Fruit fly (Drosophila melanogaster) whole organism, embryonic: ENCODE data around the gene PIG-B.

Experiments used
- BEAF-32 ChIP-seq: fragments of 200-800 bp; sonication (Bioruptor generic); optimal IDR thresholded peaks from 3 replicates; lab custom pipeline; 2017; ENCODE audit warnings: missing biosample characterization, missing genetic modification characterization, mild to moderate bottlenecking, moderate library complexity, missing genetic modification reagents
- CG10209 ChIP-seq: fragments of 200-800 bp; sonication (Bioruptor generic); optimal IDR thresholded peaks from 3 replicates; lab custom pipeline; 2017; ENCODE audit warnings: missing biosample characterization, mild to moderate bottlenecking, missing genetic modification characterization, missing genetic modification reagents
- CG10654 ChIP-seq: fragments of 200-800 bp; sonication (Bioruptor generic); optimal IDR thresholded peaks from 2 replicates; lab custom pipeline; 2016; ENCODE audit warnings: missing biosample characterization, missing genetic modification characterization
- CG11456 ChIP-seq: fragments of 200-800 bp; sonication (Bioruptor generic); IDR thresholded peaks from 3 replicates; pipeline ENCODE4 v1.3.6; 2022; ENCODE audit warnings: missing biosample characterization, missing genetic modification characterization
- CG11723 ChIP-seq: fragments of 200-800 bp; sonication (Bioruptor generic); optimal IDR thresholded peaks from 2 replicates; lab custom pipeline; 2017; ENCODE audit warnings: missing biosample characterization, mild to moderate bottlenecking, missing genetic modification characterization
- CG12299 ChIP-seq: fragments of 200-800 bp; sonication (Bioruptor generic); optimal IDR thresholded peaks from 2 replicates; lab custom pipeline; 2018; ENCODE audit warnings: missing biosample characterization, mild to moderate bottlenecking, missing genetic modification characterization
- CG1233 ChIP-seq: fragments of 200-800 bp; sonication (Bioruptor generic); optimal IDR thresholded peaks from 4 replicates; lab custom pipeline; 2018; ENCODE audit warnings: missing biosample characterization, mild to moderate bottlenecking, missing genetic modification characterization
- CG12769 ChIP-seq: fragments of 200-800 bp; sonication (Bioruptor generic); optimal IDR thresholded peaks from 2 replicates; lab custom pipeline; 2019; ENCODE audit warnings: missing biosample characterization, mild to moderate bottlenecking, missing genetic modification characterization, moderate library complexity
- CG14014 ChIP-seq: fragments of 200-800 bp; sonication (Bioruptor generic); IDR thresholded peaks from 2 replicates; pipeline ENCODE4 v1.3.6; 2022; ENCODE audit warnings: missing biosample characterization, missing genetic modification characterization
- CG15269 ChIP-seq: fragments of 200-800 bp; sonication (Bioruptor generic); optimal IDR thresholded peaks from 2 replicates; lab custom pipeline; 2018; ENCODE audit warnings: missing biosample characterization, mild to moderate bottlenecking, missing genetic modification characterization, moderate library complexity
- CG15696 ChIP-seq: fragments of 200-800 bp; sonication (Bioruptor generic); optimal IDR thresholded peaks from 2 replicates; lab custom pipeline; 2019; ENCODE audit warnings: missing biosample characterization, mild to moderate bottlenecking, missing genetic modification characterization, moderate library complexity
- CG1603 ChIP-seq: fragments of 200-800 bp; sonication (Bioruptor generic); optimal IDR thresholded peaks from 2 replicates; lab custom pipeline; 2019; ENCODE audit warnings: missing biosample characterization, mild to moderate bottlenecking, missing genetic modification characterization, moderate library complexity
- CG16815 ChIP-seq: fragments of 200-800 bp; sonication (Bioruptor generic); optimal IDR thresholded peaks from 3 replicates; lab custom pipeline; 2017; ENCODE audit warnings: missing biosample characterization, mild to moderate bottlenecking, missing genetic modification characterization
- CG17385 ChIP-seq: fragments of 200-800 bp; sonication (Bioruptor generic); optimal IDR thresholded peaks from 3 replicates; lab custom pipeline; 2018; ENCODE audit warnings: missing biosample characterization, mild to moderate bottlenecking, missing genetic modification characterization
- CG31388 ChIP-seq: fragments of 200-800 bp; sonication (Bioruptor generic); optimal IDR thresholded peaks from 2 replicates; lab custom pipeline; 2016; ENCODE audit warnings: missing biosample characterization, missing genetic modification characterization
- CG5245 ChIP-seq: fragments of 200-800 bp; sonication (Bioruptor generic); optimal IDR thresholded peaks from 3 replicates; lab custom pipeline; 2016; ENCODE audit warnings: missing biosample characterization, missing genetic modification characterization
- CG6254 ChIP-seq: fragments of 200-800 bp; sonication (Bioruptor generic); optimal IDR thresholded peaks from 3 replicates; lab custom pipeline; 2017; ENCODE audit warnings: mild to moderate bottlenecking, missing biosample characterization, missing genetic modification reagents, missing genetic modification characterization
- CG7786 ChIP-seq: fragments of 200-800 bp; sonication (Bioruptor generic); optimal IDR thresholded peaks from 2 replicates; lab custom pipeline; 2016; ENCODE audit warnings: missing biosample characterization, missing genetic modification characterization
- CG8924 ChIP-seq: fragments of 200-800 bp; optimal IDR thresholded peaks from 3 replicates; lab custom pipeline; 2019; ENCODE audit warnings: missing biosample characterization, mild to moderate bottlenecking, missing genetic modification characterization, moderate library complexity
- CG8944 ChIP-seq: fragments of 200-800 bp; sonication (Bioruptor generic); optimal IDR thresholded peaks from 3 replicates; lab custom pipeline; 2016; ENCODE audit warnings: missing biosample characterization, missing genetic modification characterization
- CG9797 ChIP-seq: fragments of 200-800 bp; sonication (Bioruptor generic); optimal IDR thresholded peaks from 3 replicates; lab custom pipeline; 2018; ENCODE audit warnings: missing biosample characterization, mild to moderate bottlenecking, missing genetic modification characterization
- CkIIα-i1 ChIP-seq: fragments of 200-800 bp; sonication (Bioruptor generic); IDR thresholded peaks from 2 replicates; pipeline ENCODE4 v1.3.6; 2022; ENCODE audit warnings: missing biosample characterization, missing genetic modification characterization
- HLHmδ ChIP-seq: fragments of 200-800 bp; sonication (Bioruptor generic); optimal IDR thresholded peaks from 2 replicates; lab custom pipeline; 2018; ENCODE audit warnings: missing biosample characterization, mild to moderate bottlenecking, missing genetic modification characterization, moderate library complexity
- Hand ChIP-seq: fragments of 200-800 bp; sonication (Bioruptor generic); optimal IDR thresholded peaks from 2 replicates; lab custom pipeline; 2017; ENCODE audit warnings: mild to moderate bottlenecking, missing biosample characterization, missing genetic modification reagents, missing genetic modification characterization
- Myb ChIP-seq: fragments of 200-800 bp; sonication (Bioruptor generic); optimal IDR thresholded peaks from 2 replicates; lab custom pipeline; 2016; ENCODE audit warnings: missing biosample characterization, missing genetic modification characterization
- Ptx1 ChIP-seq: fragments of 200-800 bp; sonication (Bioruptor generic); IDR thresholded peaks from 2 replicates; pipeline ENCODE4 v1.3.6; 2022; ENCODE audit warnings: missing biosample characterization, missing genetic modification characterization
- Sox102F ChIP-seq: fragments of 200-800 bp; sonication (Bioruptor generic); optimal IDR thresholded peaks from 2 replicates; lab custom pipeline; 2018; ENCODE audit warnings: missing biosample characterization, mild to moderate bottlenecking, missing genetic modification characterization, moderate library complexity
- az2 ChIP-seq: fragments of 200-800 bp; sonication (Bioruptor generic); optimal IDR thresholded peaks from 3 replicates; lab custom pipeline; 2016; ENCODE audit warnings: missing biosample characterization, missing genetic modification characterization
- cato ChIP-seq: fragments of 200-800 bp; sonication (Bioruptor generic); optimal IDR thresholded peaks from 2 replicates; lab custom pipeline; 2016; ENCODE audit warnings: missing biosample characterization, missing genetic modification characterization, borderline replicate concordance
- croc ChIP-seq: fragments of 200-800 bp; sonication (Bioruptor generic); conservative IDR thresholded peaks from 3 replicates; pipeline ENCODE4 v1.3.6; 2022; ENCODE audit warnings: missing biosample characterization, missing genetic modification characterization
- crp ChIP-seq, 2 experiments: fragments of 200-800 bp; sonication (Bioruptor generic); optimal IDR thresholded peaks; 2 replicates in 1 of 2; 3 replicates in 1 of 2; lab custom pipeline; 2017; ENCODE audit warnings: missing biosample characterization in 2 of 2, missing genetic modification characterization in 2 of 2, mild to moderate bottlenecking in 1 of 2, moderate library complexity in 1 of 2
- dpn ChIP-seq, 2 experiments: fragments of 200-800 bp; sonication (Bioruptor generic); optimal IDR thresholded peaks; 3 replicates each; lab custom pipeline; 2016; ENCODE audit warnings: missing biosample characterization in 2 of 2, missing genetic modification characterization in 2 of 2
- eyg ChIP-seq: fragments of 200-800 bp; sonication (Bioruptor generic); optimal IDR thresholded peaks from 3 replicates; lab custom pipeline; 2016; ENCODE audit warnings: missing biosample characterization, missing genetic modification characterization
- fd96Cb ChIP-seq: fragments of 200-800 bp; sonication (Bioruptor generic); optimal IDR thresholded peaks from 2 replicates; lab custom pipeline; 2018; ENCODE audit warnings: missing biosample characterization, mild to moderate bottlenecking, missing genetic modification characterization, moderate library complexity
- ftz-f1 ChIP-seq: fragments of 200-800 bp; sonication (Bioruptor generic); optimal IDR thresholded peaks from 2 replicates; lab custom pipeline; 2016; ENCODE audit warnings: missing biosample characterization, missing genetic modification characterization
- gcm ChIP-seq: fragments of 200-800 bp; sonication (Bioruptor generic); optimal IDR thresholded peaks from 2 replicates; lab custom pipeline; 2019; ENCODE audit warnings: missing biosample characterization, mild to moderate bottlenecking, missing genetic modification characterization, moderate library complexity
- grau ChIP-seq: fragments of 200-800 bp; optimal IDR thresholded peaks from 3 replicates; lab custom pipeline; 2019; ENCODE audit warnings: missing biosample characterization, mild to moderate bottlenecking, missing genetic modification characterization, moderate library complexity
- h ChIP-seq: fragments of >200 bp; optimal IDR thresholded peaks from 2 replicates; lab custom pipeline; 2017
- ham ChIP-seq: fragments of 200-800 bp; sonication (Bioruptor generic); IDR thresholded peaks from 2 replicates; pipeline ENCODE4 v1.3.6; 2022; ENCODE audit warnings: missing biosample characterization, missing genetic modification characterization
- hth ChIP-seq: fragments of >200 bp; optimal IDR thresholded peaks from 2 replicates; lab custom pipeline; 2017; ENCODE audit warnings: inconsistent platforms
- lov ChIP-seq, 2 experiments: fragments of 200-800 bp in 1 of 2; fragments of >200 bp in 1 of 2; sonication (Bioruptor generic) in 1 of 2; IDR thresholded peaks in 1 of 2; optimal IDR thresholded peaks in 1 of 2; 2 replicates in 1 of 2; 3 replicates in 1 of 2; pipeline versions ENCODE4 v1.3.6 to Lab custom; 2017 to 2022; ENCODE audit warnings: missing biosample characterization in 1 of 2, missing genetic modification characterization in 1 of 2
- mam ChIP-seq: fragments of 200-800 bp; sonication (Bioruptor generic); optimal IDR thresholded peaks from 3 replicates; lab custom pipeline; 2016; ENCODE audit warnings: missing biosample characterization, missing genetic modification characterization
- otp ChIP-seq: fragments of 200-800 bp; sonication (Bioruptor generic); IDR thresholded peaks from 3 replicates; pipeline ENCODE4, ENCODE4 v1.3.6; 2022; ENCODE audit warnings: missing biosample characterization, missing genetic modification characterization
- prd ChIP-seq, 3 experiments: fragments of >200 bp in 2 of 3; fragments of 200-800 bp in 1 of 3; sonication (Bioruptor generic) in 1 of 3; optimal IDR thresholded peaks in 2 of 3; IDR thresholded peaks in 1 of 3; 2 replicates in 2 of 3; 3 replicates in 1 of 3; pipeline versions ENCODE4 v1.3.6 to Lab custom; 2017 to 2022; ENCODE audit warnings: missing biosample characterization in 1 of 3, missing genetic modification characterization in 1 of 3
- rib ChIP-seq: fragments of 200-800 bp; sonication (Bioruptor generic); IDR thresholded peaks from 2 replicates; pipeline ENCODE4 v1.3.6; 2022; ENCODE audit warnings: missing biosample characterization, missing genetic modification characterization
- shn ChIP-seq: fragments of 200-800 bp; sonication (Bioruptor generic); optimal IDR thresholded peaks from 3 replicates; lab custom pipeline; 2016; ENCODE audit warnings: missing biosample characterization, missing genetic modification characterization
- sim ChIP-seq: fragments of 200-800 bp; sonication (Bioruptor generic); IDR thresholded peaks from 2 replicates; pipeline ENCODE4 v1.3.6; 2022; ENCODE audit warnings: missing biosample characterization, missing genetic modification characterization
- sob ChIP-seq: fragments of 200-800 bp; sonication (Bioruptor generic); IDR thresholded peaks from 2 replicates; pipeline ENCODE4 v1.3.6; 2022; ENCODE audit warnings: missing biosample characterization, missing genetic modification characterization
- yki ChIP-seq: fragments of >200 bp; optimal IDR thresholded peaks from 3 replicates; lab custom pipeline; 2018

The PIG-B gene

DNA sequence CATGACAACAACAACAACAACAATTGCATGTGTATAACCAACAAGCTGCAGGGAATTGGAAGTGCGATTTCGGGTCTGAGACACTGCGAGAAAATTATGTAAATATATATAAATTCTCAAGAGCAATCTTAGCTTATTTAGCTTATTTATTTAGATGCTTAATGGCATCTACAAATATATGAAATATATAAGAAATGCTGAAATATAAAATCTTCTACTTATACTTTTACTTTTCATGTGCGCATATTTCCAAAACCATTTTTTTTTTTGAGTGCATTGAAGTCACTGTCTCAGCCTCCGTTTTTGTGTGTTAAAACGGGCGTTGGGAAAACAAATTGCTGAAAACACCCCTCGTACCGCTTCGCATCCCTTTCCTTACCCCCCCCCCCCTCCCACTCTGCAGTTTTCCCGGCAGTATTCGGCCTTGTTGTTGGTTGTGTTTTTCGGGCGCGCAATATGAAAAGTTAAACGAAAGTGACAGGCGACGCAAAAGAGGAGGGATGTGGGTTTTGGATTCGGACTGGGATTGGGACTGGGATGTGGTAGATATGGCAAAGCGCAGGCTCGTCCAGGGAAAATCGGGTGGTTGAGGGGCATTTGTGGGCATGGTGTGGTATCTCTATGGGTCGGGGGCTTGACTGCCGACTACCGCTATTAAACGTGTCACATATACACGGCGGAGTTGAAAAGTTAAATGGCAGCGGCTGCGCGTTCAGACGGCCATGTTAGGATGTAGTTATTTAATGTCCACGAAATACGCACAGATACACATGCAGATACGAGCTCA, 44.3 kb downstream of the PIG-B start (continued):
- peak; percentile 52 for TF ChIP-seq CG17385 (GFP tag; lab: Kevin White, UChicago)
- TF ChIP-seq CG11456 (GFP tag; lab: Robert Waterston, UW) = no peak
- TF ChIP-seq Myb = no peak
- TF ChIP-seq CG10209 = peak; percentile 56
- no peak for TF ChIP-seq shn (GFP tag; lab: Kevin White, UChicago)
- 0 out of 3 replicates have a peak, but pooled peaks have one; percentile 25 for TF ChIP-seq otp (GFP tag; lab: Robert Waterston, UW)
- TF ChIP-seq CG6254 = peak; percentile 64
- no peak for TF ChIP-seq sim (GFP tag; lab: Robert Waterston, UW)
- no peak for TF ChIP-seq h (lab: Kevin White, UChicago)
- TF ChIP-seq eyg = no peak
- TF ChIP-seq croc = peak; percentile 48; the same call in 1 of the 3 replicates
- peak; percentile 50 for TF ChIP-seq CG15269 (tag; lab: Kevin White, UChicago)
- no peak for TF ChIP-seq BEAF-32
- TF ChIP-seq HLHmδ (GFP tag; lab: Kevin White, UChicago) = no peak
- no peak for TF ChIP-seq CG8944 (GFP tag; lab: Kevin White, UChicago)
- TF ChIP-seq Ptx1 (GFP tag; lab: Robert Waterston, UW) = peak; percentile 46; the same call in 1 of the 2 replicates
- TF ChIP-seq CG12769 = no peak
- TF ChIP-seq CG8924 (tag; lab: Kevin White, UChicago) = peak; percentile 60
- TF ChIP-seq CG31388 (GFP tag; lab: Kevin White, UChicago) = no peak
- TF ChIP-seq gcm (GFP tag; lab: Kevin White, UChicago) = peak; percentile 55
- TF ChIP-seq prd (optimal IDR thresholded peaks at IDR 0.05; lab: Kevin White, UChicago) = no peak
- peak; percentile 83; the same call in 2 of the 3 replicates for TF ChIP-seq prd (GFP tag; IDR thresholded peaks at IDR 0.05; lab: Robert Waterston, UW)
- TF ChIP-seq mam (GFP tag; lab: Kevin White, UChicago) = no peak
- TF ChIP-seq CG7786 (GFP tag; lab: Kevin White, UChicago) = no peak
- no peak for TF ChIP-seq CG9797 (GFP tag; lab: Kevin White, UChicago)
- TF ChIP-seq CG10654 = peak; percentile 22
- no peak for TF ChIP-seq CkIIα-i1 (GFP tag; lab: Robert Waterston, UW)
- TF ChIP-seq CG16815 = peak; percentile 55
- peak; percentile 51 for TF ChIP-seq grau (tag; lab: Kevin White, UChicago)
- TF ChIP-seq CG1603 (tag; lab: Kevin White, UChicago) = no peak
- TF ChIP-seq yki (lab: Kevin White, UChicago) = no peak
- no peak for TF ChIP-seq ham
- peak; percentile 33 for TF ChIP-seq CG11723
- TF ChIP-seq Sox102F (GFP tag; lab: Kevin White, UChicago) = peak; percentile 60
- no peak for TF ChIP-seq lov (optimal IDR thresholded peaks at IDR 0.05; lab: Kevin White, UChicago)
- TF ChIP-seq lov (GFP tag; IDR thresholded peaks at IDR 0.05; lab: Robert Waterston, UW) = no peak
- TF ChIP-seq CG1233 (GFP tag; lab: Kevin White, UChicago) = peak; percentile 19
- peak in 1 of 2 experiments; percentile 28 for TF ChIP-seq dpn (GFP tag; optimal IDR thresholded peaks at IDR 0.05; lab: Kevin White, UChicago)
- TF ChIP-seq CG5245 (GFP tag; lab: Kevin White, UChicago) = peak; percentile 2
- TF ChIP-seq fd96Cb = peak; percentile 41
- TF ChIP-seq CG15696 (tag; lab: Kevin White, UChicago) = peak; percentile 73
- peak; percentile 3 for TF ChIP-seq cato
- TF ChIP-seq sob (GFP tag; lab: Robert Waterston, UW) = no peak
- TF ChIP-seq hth (lab: Kevin White, UChicago) = no peak
- no peak for TF ChIP-seq CG14014 (GFP tag; lab: Robert Waterston, UW)
- TF ChIP-seq CG12299 = no peak
- TF ChIP-seq Hand (GFP tag; lab: Kevin White, UChicago) = no peak
- no peak for TF ChIP-seq crp (GFP tag; optimal IDR thresholded peaks at IDR 0.05; lab: Kevin White, UChicago)
- TF ChIP-seq ftz-f1 (GFP tag; lab: Kevin White, UChicago) = no peak
- TF ChIP-seq az2 (GFP tag; lab: Kevin White, UChicago) = peak; percentile 69
- TF ChIP-seq rib = no peak
